Fruit fly (Drosophila melanogaster) whole organism, embryonic: ENCODE data around the gene CG8774.

Experiments used
- Awh ChIP-seq: fragments of 200-800 bp; sonication (Bioruptor generic); IDR thresholded peaks from 2 replicates; pipeline ENCODE4, ENCODE4 v1.3.6; 2022; ENCODE audit warnings: missing biosample characterization, missing genetic modification characterization
- Blimp-1 ChIP-seq: fragments of 200-800 bp; sonication (Bioruptor generic); optimal IDR thresholded peaks from 3 replicates; lab custom pipeline; 2018; ENCODE audit warnings: missing biosample characterization, missing genetic modification characterization, mild to moderate bottlenecking, moderate library complexity, missing genetic modification reagents
- CG11247 ChIP-seq: fragments of 200-800 bp; sonication (Bioruptor generic); IDR thresholded peaks from 2 replicates; pipeline ENCODE4 v1.3.6; 2022; ENCODE audit warnings: missing biosample characterization, missing genetic modification characterization
- CG15269 ChIP-seq: fragments of 200-800 bp; sonication (Bioruptor generic); optimal IDR thresholded peaks from 2 replicates; lab custom pipeline; 2018; ENCODE audit warnings: missing biosample characterization, mild to moderate bottlenecking, missing genetic modification characterization, moderate library complexity
- CG34422 ChIP-seq: fragments of 200-800 bp; sonication (Bioruptor generic); IDR thresholded peaks from 3 replicates; pipeline ENCODE4 v1.3.6; 2022; ENCODE audit warnings: missing biosample characterization, missing genetic modification characterization
- CG4282 ChIP-seq: fragments of 200-800 bp; sonication (Bioruptor generic); optimal IDR thresholded peaks from 2 replicates; lab custom pipeline; 2016; ENCODE audit warnings: missing biosample characterization, missing genetic modification characterization
- CG9817 ChIP-seq: fragments of 200-800 bp; sonication (Bioruptor generic); optimal IDR thresholded peaks from 2 replicates; lab custom pipeline; 2018; ENCODE audit warnings: missing biosample characterization, mild to moderate bottlenecking, missing genetic modification characterization, moderate library complexity
- CTCF ChIP-seq: fragments of 200-800 bp; sonication (Bioruptor generic); optimal IDR thresholded peaks from 2 replicates; lab custom pipeline; 2017; ENCODE audit warnings: missing biosample characterization, mild to moderate bottlenecking, missing genetic modification characterization, moderate library complexity
- E2f2 ChIP-seq: fragments of 200-800 bp; sonication (Bioruptor generic); IDR thresholded peaks from 2 replicates; pipeline ENCODE4 v1.3.6; 2022; ENCODE audit warnings: missing biosample characterization, missing genetic modification characterization
- NfI ChIP-seq: fragments of 200-800 bp; sonication (Bioruptor generic); optimal IDR thresholded peaks from 3 replicates; lab custom pipeline; 2018; ENCODE audit warnings: missing biosample characterization, mild to moderate bottlenecking, missing genetic modification characterization, moderate library complexity
- grau ChIP-seq: fragments of 200-800 bp; optimal IDR thresholded peaks from 3 replicates; lab custom pipeline; 2019; ENCODE audit warnings: missing biosample characterization, mild to moderate bottlenecking, missing genetic modification characterization, moderate library complexity
- nau ChIP-seq: fragments of 200-800 bp; sonication (Bioruptor generic); optimal IDR thresholded peaks from 3 replicates; lab custom pipeline; 2017; ENCODE audit warnings: missing biosample characterization, mild to moderate bottlenecking, missing genetic modification characterization, missing genetic modification reagents

dm6 chr3R:13334007-13334406 lies 35.4 kb downstream of the CG8774 start, which contains the start of gene PK2-R2:
- TF ChIP-seq nau (GFP tag; lab: Kevin White, UChicago) (no peak), CG15269 (no peak), CG4282 (GFP tag; lab: Kevin White, UChicago) (no peak), Awh (no peak), grau (tag; lab: Kevin White, UChicago) (no peak), NfI (GFP tag; lab: Kevin White, UChicago) (no peak), CG11247 (no peak), CTCF (GFP tag; lab: Kevin White, UChicago) (no peak), Blimp-1 (GFP tag; lab: Kevin White, UChicago) (no peak), CG9817 (tag; lab: Kevin White, UChicago) (no peak), CG34422 (GFP tag; lab: Robert Waterston, UW) (no peak), E2f2 (GFP tag; lab: Robert Waterston, UW) (no peak)
